Fruit fly (Drosophila melanogaster) whole organism, pupa: ENCODE data around the gene janB.

Experiments
- CG10348 ChIP-seq: fragments of 200-800 bp; sonication (Bioruptor generic); IDR thresholded peaks from 2 replicates; pipeline ENCODE4 v1.3.6; 2022; ENCODE audit warnings: missing biosample characterization, missing genetic modification characterization
- CG12605 ChIP-seq: fragments of 200-800 bp; sonication (Bioruptor generic); IDR thresholded peaks from 2 replicates; pipeline ENCODE4 v1.3.6; 2022; ENCODE audit warnings: missing biosample characterization, missing genetic modification characterization
- CG13204 ChIP-seq: fragments of 200-800 bp; sonication (Bioruptor generic); optimal IDR thresholded peaks from 2 replicates; lab custom pipeline; 2018; ENCODE audit warnings: missing biosample characterization, mild to moderate bottlenecking, missing genetic modification characterization, moderate library complexity
- CG14655 ChIP-seq: fragments of 200-800 bp; sonication (Bioruptor generic); optimal IDR thresholded peaks from 3 replicates; lab custom pipeline; 2017; ENCODE audit warnings: mild to moderate bottlenecking, missing biosample characterization, missing genetic modification reagents, missing genetic modification characterization
- CG15710 ChIP-seq: fragments of 200-800 bp; sonication (Bioruptor generic); optimal IDR thresholded peaks from 2 replicates; lab custom pipeline; 2018; ENCODE audit warnings: missing biosample characterization, mild to moderate bottlenecking, missing genetic modification characterization, moderate library complexity
- CG17806 ChIP-seq: fragments of 200-800 bp; sonication (Bioruptor generic); optimal IDR thresholded peaks from 2 replicates; lab custom pipeline; 2018; ENCODE audit warnings: missing biosample characterization, mild to moderate bottlenecking, missing genetic modification characterization, moderate library complexity
- CG32121 ChIP-seq: fragments of 200-800 bp; sonication (Bioruptor generic); IDR thresholded peaks from 2 replicates; pipeline ENCODE4 v1.3.6; 2022; ENCODE audit warnings: missing biosample characterization, missing genetic modification characterization
- CG34367 ChIP-seq: fragments of 200-800 bp; sonication (Bioruptor generic); optimal IDR thresholded peaks from 2 replicates; lab custom pipeline; 2018; ENCODE audit warnings: missing biosample characterization, mild to moderate bottlenecking, missing genetic modification characterization
- CG4496 ChIP-seq: fragments of 200-800 bp; sonication (Bioruptor generic); IDR thresholded peaks from 3 replicates; pipeline ENCODE4 v1.3.6; 2022; ENCODE audit warnings: missing biosample characterization, missing genetic modification characterization
- CG8159 ChIP-seq: fragments of 200-800 bp; sonication (Bioruptor generic); optimal IDR thresholded peaks from 3 replicates; lab custom pipeline; 2018; ENCODE audit warnings: missing biosample characterization, mild to moderate bottlenecking, missing genetic modification characterization, moderate library complexity
- CG8301 ChIP-seq: fragments of 200-800 bp; sonication (Bioruptor generic); optimal IDR thresholded peaks from 2 replicates; lab custom pipeline; 2018; ENCODE audit warnings: missing biosample characterization, mild to moderate bottlenecking, missing genetic modification characterization
- CG9948 ChIP-seq: fragments of 200-800 bp; sonication (Bioruptor generic); optimal IDR thresholded peaks from 2 replicates; lab custom pipeline; 2018; ENCODE audit warnings: missing biosample characterization, mild to moderate bottlenecking, missing genetic modification characterization, moderate library complexity
- D1 ChIP-seq: fragments of 200-800 bp; sonication (Bioruptor generic); optimal IDR thresholded peaks from 2 replicates; lab custom pipeline; 2018; ENCODE audit warnings: missing biosample characterization, mild to moderate bottlenecking, missing genetic modification characterization, moderate library complexity
- EcR ChIP-seq: fragments of 200-800 bp; sonication (Bioruptor generic); optimal IDR thresholded peaks from 3 replicates; lab custom pipeline; 2019; ENCODE audit warnings: missing biosample characterization, missing genetic modification characterization, mild to moderate bottlenecking, moderate library complexity, missing genetic modification reagents
- Ets98B ChIP-seq: fragments of 200-800 bp; sonication (Bioruptor generic); IDR thresholded peaks from 2 replicates; pipeline ENCODE4 v1.3.6; 2022; ENCODE audit warnings: missing biosample characterization, missing genetic modification characterization
- Pif1A ChIP-seq: fragments of 200-800 bp; sonication (Bioruptor generic); optimal IDR thresholded peaks from 3 replicates; lab custom pipeline; 2016; ENCODE audit warnings: missing biosample characterization, missing genetic modification characterization
- Pif1B ChIP-seq: fragments of 200-800 bp; sonication (Bioruptor generic); optimal IDR thresholded peaks from 3 replicates; lab custom pipeline; 2016; ENCODE audit warnings: missing biosample characterization, missing genetic modification characterization
- Snoo ChIP-seq: fragments of 200-800 bp; sonication (Bioruptor generic); optimal IDR thresholded peaks from 3 replicates; lab custom pipeline; 2017; ENCODE audit warnings: missing biosample characterization, mild to moderate bottlenecking, missing genetic modification characterization, inconsistent platforms
- fd96Ca ChIP-seq: fragments of 200-800 bp; sonication (Bioruptor generic); IDR thresholded peaks from 3 replicates; pipeline ENCODE4 v1.3.6; 2022; ENCODE audit warnings: missing biosample characterization, missing genetic modification characterization
- gl ChIP-seq: fragments of 200-800 bp; sonication (Bioruptor generic); optimal IDR thresholded peaks from 2 replicates; lab custom pipeline; 2018; ENCODE audit warnings: missing biosample characterization, mild to moderate bottlenecking, missing genetic modification characterization
- rn ChIP-seq: fragments of 200-800 bp; sonication (Bioruptor generic); IDR thresholded peaks from 2 replicates; pipeline ENCODE4 v1.3.6; 2022; ENCODE audit warnings: missing biosample characterization, missing genetic modification characterization

Gene janB

DNA sequence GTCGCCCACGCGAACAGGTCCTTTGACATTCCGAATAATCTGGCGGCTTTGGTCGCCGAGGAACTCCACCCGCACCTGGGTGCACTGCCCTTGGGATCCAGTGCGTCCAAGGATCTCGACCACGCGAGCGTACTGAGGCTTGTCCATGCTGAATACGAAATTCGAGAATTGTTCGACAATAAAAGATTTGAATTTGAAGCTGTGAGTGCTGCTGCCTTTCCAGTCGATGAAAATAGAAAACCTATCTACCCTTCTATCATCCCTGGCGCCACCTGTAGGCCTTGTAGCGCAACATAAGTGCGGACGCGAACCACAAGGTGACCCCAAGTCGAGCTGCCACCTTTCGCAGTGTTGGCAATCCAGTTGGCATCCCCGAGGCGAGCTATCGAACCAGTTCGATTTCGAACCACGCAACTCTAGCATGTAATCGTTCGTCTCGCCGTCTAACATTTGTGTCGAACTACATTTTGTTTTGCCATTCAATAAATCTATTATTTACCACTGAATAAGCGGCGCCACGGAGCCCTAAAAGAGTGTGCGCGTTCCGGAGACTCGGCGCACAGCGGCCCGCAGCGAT is 16.0 kb downstream of the janB start, which contains the start of the genes RpS28a and Axn:
RpS28a (minus strand) TSS at position 197 of the 577 bp plus-strand sequence.
Axn (plus strand) TSS at position 391 of the 577 bp plus-strand sequence.
- TF ChIP-seq D1 (tag; lab: Kevin White, UChicago) (no peak), EcR (GFP tag; lab: Kevin White, UChicago) (peak; percentile 93)
- TF ChIP-seq, all 21 proteins: peak for 1

DNA sequence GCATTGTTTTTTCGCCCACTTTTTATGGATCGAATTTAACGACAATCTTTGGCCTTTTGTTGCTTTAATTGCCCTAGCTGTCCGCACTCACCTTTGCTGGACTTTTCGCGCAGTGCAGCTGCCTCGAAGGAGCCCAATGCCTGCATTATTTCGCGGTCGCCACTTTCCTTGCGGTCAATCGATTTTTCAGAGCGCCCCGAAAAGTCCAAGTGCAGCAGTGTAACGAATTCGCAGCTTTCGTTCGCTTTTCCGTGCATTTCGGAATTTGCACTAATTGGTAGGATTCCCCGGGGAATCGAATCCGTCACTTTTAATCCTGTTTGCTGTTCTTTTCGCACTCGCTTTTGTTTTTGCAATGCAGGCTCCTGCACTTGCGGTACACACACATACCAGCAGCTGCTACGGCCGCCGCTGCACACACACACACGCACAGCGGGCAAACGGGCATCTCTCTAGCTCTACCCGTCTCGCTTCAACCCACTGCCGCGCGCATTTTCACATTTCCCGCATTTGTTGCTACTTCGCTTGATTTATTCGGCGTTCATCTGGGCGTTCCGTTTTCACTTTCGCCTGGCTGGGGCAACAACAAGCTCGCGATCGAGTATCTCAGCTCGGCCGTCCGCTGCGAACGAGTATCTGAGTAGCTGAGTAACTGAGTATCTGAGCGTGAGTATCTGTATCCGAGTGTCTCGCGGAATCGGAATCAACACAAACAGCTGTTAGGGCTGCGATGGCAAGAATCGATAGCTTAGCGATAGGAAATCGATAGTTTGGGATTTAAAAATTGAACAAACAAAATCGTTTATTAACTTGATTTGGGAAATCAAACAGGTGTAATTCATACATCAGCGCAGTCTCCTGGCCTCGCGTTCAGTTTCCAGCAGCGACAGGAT is 16.7 kb downstream of the janB start, which contains the start of gene Mgat2:
Mgat2 (minus strand) TSS at position 663 of the 893 bp plus-strand sequence.
- TF ChIP-seq CG4496 (GFP tag; lab: Robert Waterston, UW): peak; percentile 61; the same call in 2 of the 3 replicates
- TF ChIP-seq CG10348 (GFP tag; lab: Robert Waterston, UW): no peak
- TF ChIP-seq CG13204 (GFP tag; lab: Kevin White, UChicago): peak; percentile 98
- TF ChIP-seq Pif1A (GFP tag; lab: Kevin White, UChicago): no peak
- no peak for TF ChIP-seq CG8159 (tag; lab: Kevin White, UChicago)
- no peak for TF ChIP-seq rn (GFP tag; lab: Robert Waterston, UW)
- no peak for TF ChIP-seq CG8301 (tag; lab: Kevin White, UChicago)
- no peak for TF ChIP-seq gl (tag; lab: Kevin White, UChicago)
- no peak for TF ChIP-seq CG9948
- TF ChIP-seq Pif1B: no peak
- TF ChIP-seq CG14655 (GFP tag; lab: Kevin White, UChicago): no peak
- peak; percentile 65; the same call in 1 of the 2 replicates for TF ChIP-seq Ets98B (GFP tag; lab: Robert Waterston, UW)
- peak; percentile 2 for TF ChIP-seq CG17806 (tag; lab: Kevin White, UChicago)
- no peak for TF ChIP-seq D1 (tag; lab: Kevin White, UChicago)
- TF ChIP-seq fd96Ca (GFP tag; lab: Robert Waterston, UW): no peak
- TF ChIP-seq CG12605 (GFP tag; lab: Robert Waterston, UW): peak; percentile 47
- TF ChIP-seq CG34367: no peak
- peak; percentile 17 for TF ChIP-seq Snoo
- no peak for TF ChIP-seq CG15710 (tag; lab: Kevin White, UChicago)
- TF ChIP-seq EcR (GFP tag; lab: Kevin White, UChicago): no peak
- no peak; the same call in 1 of the 2 replicates for TF ChIP-seq CG32121 (GFP tag; lab: Robert Waterston, UW)
- TF ChIP-seq, all 21 proteins: peak for 6

DNA sequence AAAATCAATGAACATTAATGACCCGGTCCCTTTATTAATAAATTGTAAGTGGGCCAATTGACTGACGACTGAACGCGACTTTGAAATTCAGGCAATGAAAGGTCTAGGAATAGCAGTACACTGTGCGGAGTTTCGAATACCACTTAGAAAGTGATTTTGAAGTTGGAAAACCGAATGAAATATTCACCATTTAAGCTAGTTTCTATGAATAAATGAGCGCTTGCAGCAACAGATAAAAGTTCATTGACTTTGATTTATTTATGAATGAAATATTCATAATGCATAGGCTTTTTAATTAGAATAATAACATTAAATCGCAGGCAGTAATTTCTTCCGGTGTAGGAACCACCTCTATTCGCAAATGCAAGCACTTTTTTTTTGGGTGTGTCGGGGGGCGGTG is 17.5 kb downstream of the janB start:
- TF ChIP-seq rn (GFP tag; lab: Robert Waterston, UW) (0 out of 2 replicates have a peak, but pooled peaks have one; percentile 21), CG17806 (tag; lab: Kevin White, UChicago) (peak; percentile 8), Snoo (no peak), CG32121 (GFP tag; lab: Robert Waterston, UW) (peak; percentile 73), CG8159 (tag; lab: Kevin White, UChicago) (peak; percentile 27), CG4496 (GFP tag; lab: Robert Waterston, UW) (peak; percentile 64; the same call in 2 of the 3 replicates), Pif1B (no peak), CG15710 (tag; lab: Kevin White, UChicago) (peak; percentile 9), Pif1A (GFP tag; lab: Kevin White, UChicago) (no peak), CG13204 (GFP tag; lab: Kevin White, UChicago) (no peak), CG9948 (peak; percentile 20), CG34367 (no peak), Ets98B (GFP tag; lab: Robert Waterston, UW) (peak; percentile 57), CG14655 (GFP tag; lab: Kevin White, UChicago) (no peak), CG10348 (GFP tag; lab: Robert Waterston, UW) (no peak), CG12605 (GFP tag; lab: Robert Waterston, UW) (no peak), EcR (GFP tag; lab: Kevin White, UChicago) (no peak), gl (tag; lab: Kevin White, UChicago) (no peak), D1 (tag; lab: Kevin White, UChicago) (no peak), fd96Ca (GFP tag; lab: Robert Waterston, UW) (peak; percentile 37; the same call in 1 of the 3 replicates), CG8301 (tag; lab: Kevin White, UChicago) (peak; percentile 44)

DNA sequence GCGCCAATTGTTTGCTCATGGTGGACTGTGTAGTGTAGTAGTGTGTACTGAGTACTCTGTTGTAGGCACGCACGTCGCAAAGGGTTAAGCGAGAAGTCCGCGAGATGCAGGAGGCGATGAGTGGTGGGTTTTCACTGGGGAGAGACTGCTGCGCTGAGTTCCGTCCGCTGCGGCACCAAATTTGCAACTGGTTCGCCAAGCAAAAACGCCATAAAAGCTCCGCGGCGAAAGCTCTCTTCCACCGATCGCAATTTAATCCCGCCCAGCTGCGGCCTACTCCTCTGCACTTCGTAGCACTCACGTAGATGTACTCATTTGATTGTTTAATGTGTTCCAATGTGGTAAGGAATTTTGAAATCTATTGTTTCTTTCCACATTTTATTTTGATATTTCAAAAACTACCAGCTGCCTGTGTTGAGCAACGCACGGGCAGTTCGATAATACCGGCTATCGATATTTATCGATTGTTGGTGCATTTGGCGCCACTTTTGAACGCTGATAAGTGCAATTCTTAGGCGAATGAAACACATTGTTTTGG is 23.5 kb downstream of the janB start, which contains the start of gene CG7920:
CG7920 (minus strand) TSS at position 308 of the 538 bp plus-strand sequence.
- TF ChIP-seq Ets98B (GFP tag; lab: Robert Waterston, UW): peak; percentile 40; the same call in 1 of the 2 replicates
- TF ChIP-seq CG15710 (tag; lab: Kevin White, UChicago): no peak
- TF ChIP-seq D1 (tag; lab: Kevin White, UChicago): no peak
- TF ChIP-seq CG8301 (tag; lab: Kevin White, UChicago): peak; percentile 6
- TF ChIP-seq CG14655 (GFP tag; lab: Kevin White, UChicago): no peak
- TF ChIP-seq CG34367: peak; percentile 7
- TF ChIP-seq CG8159 (tag; lab: Kevin White, UChicago): no peak
- TF ChIP-seq CG17806 (tag; lab: Kevin White, UChicago): peak; percentile 6
- no peak for TF ChIP-seq EcR (GFP tag; lab: Kevin White, UChicago)
- TF ChIP-seq CG13204 (GFP tag; lab: Kevin White, UChicago): peak; percentile 45
- TF ChIP-seq CG10348 (GFP tag; lab: Robert Waterston, UW): no peak
- TF ChIP-seq fd96Ca (GFP tag; lab: Robert Waterston, UW): no peak
- no peak for TF ChIP-seq CG9948
- no peak for TF ChIP-seq Snoo
- TF ChIP-seq Pif1A (GFP tag; lab: Kevin White, UChicago): no peak
- TF ChIP-seq CG32121 (GFP tag; lab: Robert Waterston, UW): 0 out of 2 replicates have a peak, but pooled peaks have one; percentile 24
- no peak for TF ChIP-seq Pif1B
- TF ChIP-seq gl (tag; lab: Kevin White, UChicago): no peak
- peak; percentile 44; the same call in 1 of the 2 replicates for TF ChIP-seq CG12605 (GFP tag; lab: Robert Waterston, UW)
- TF ChIP-seq CG4496 (GFP tag; lab: Robert Waterston, UW): 0 out of 3 replicates have a peak, but pooled peaks have one; percentile 36
- TF ChIP-seq rn (GFP tag; lab: Robert Waterston, UW): no peak
